Fruit fly (Drosophila melanogaster) whole organism, embryonic: ENCODE data around the gene CG31867.

Experiments used
- Ada2b ChIP-seq: fragments of 200-800 bp; sonication (Bioruptor generic); IDR thresholded peaks from 2 replicates; pipeline ENCODE4 v1.3.6; 2022; ENCODE audit warnings: missing biosample characterization, missing genetic modification characterization
- B-H2 ChIP-seq: fragments of 200-800 bp; sonication (Bioruptor generic); optimal IDR thresholded peaks from 2 replicates; lab custom pipeline; 2018; ENCODE audit warnings: missing biosample characterization, mild to moderate bottlenecking, missing genetic modification characterization
- CG10147 ChIP-seq: fragments of 200-800 bp; sonication (Bioruptor generic); optimal IDR thresholded peaks from 2 replicates; lab custom pipeline; 2019; ENCODE audit warnings: missing biosample characterization, mild to moderate bottlenecking, missing genetic modification characterization, moderate library complexity
- CG10209 ChIP-seq: fragments of 200-800 bp; sonication (Bioruptor generic); optimal IDR thresholded peaks from 3 replicates; lab custom pipeline; 2017; ENCODE audit warnings: missing biosample characterization, mild to moderate bottlenecking, missing genetic modification characterization, missing genetic modification reagents
- CG10366 ChIP-seq: fragments of 200-800 bp; sonication (Bioruptor generic); IDR thresholded peaks from 2 replicates; pipeline ENCODE4 v1.3.6; 2022; ENCODE audit warnings: missing biosample characterization, missing genetic modification characterization
- CG12659 ChIP-seq: fragments of 200-800 bp; sonication (Bioruptor generic); optimal IDR thresholded peaks from 3 replicates; lab custom pipeline; 2017; ENCODE audit warnings: mild to moderate bottlenecking, missing biosample characterization, missing genetic modification reagents, missing genetic modification characterization
- CG13424 ChIP-seq: fragments of 200-800 bp; sonication (Bioruptor generic); optimal IDR thresholded peaks from 2 replicates; lab custom pipeline; 2019; ENCODE audit warnings: missing biosample characterization, mild to moderate bottlenecking, missing genetic modification characterization, moderate library complexity
- CG13624 ChIP-seq: fragments of 200-800 bp; sonication (Bioruptor generic); optimal IDR thresholded peaks from 2 replicates; lab custom pipeline; 2016; ENCODE audit warnings: missing biosample characterization, missing genetic modification characterization
- CG14710 ChIP-seq: fragments of 200-800 bp; sonication (Bioruptor generic); optimal IDR thresholded peaks from 3 replicates; lab custom pipeline; 2019; ENCODE audit warnings: missing biosample characterization, mild to moderate bottlenecking, missing genetic modification characterization, moderate library complexity
- CG14965 ChIP-seq: fragments of 200-800 bp; sonication (Bioruptor generic); optimal IDR thresholded peaks from 2 replicates; lab custom pipeline; 2016; ENCODE audit warnings: missing biosample characterization, missing genetic modification characterization, borderline replicate concordance
- CG16779 ChIP-seq: fragments of 200-800 bp; sonication (Bioruptor generic); IDR thresholded peaks from 2 replicates; pipeline ENCODE4 v1.3.6; 2022; ENCODE audit warnings: missing biosample characterization, missing genetic modification characterization
- CG17186 ChIP-seq: fragments of 200-800 bp; sonication (Bioruptor generic); optimal IDR thresholded peaks from 3 replicates; lab custom pipeline; 2017; ENCODE audit warnings: missing biosample characterization, missing genetic modification reagents, missing genetic modification characterization
- CG2120 ChIP-seq: fragments of 200-800 bp; sonication (Bioruptor generic); optimal IDR thresholded peaks from 3 replicates; lab custom pipeline; 2016; ENCODE audit warnings: missing biosample characterization, missing genetic modification characterization
- CG30403 ChIP-seq: fragments of 200-800 bp; sonication (Bioruptor generic); optimal IDR thresholded peaks from 3 replicates; lab custom pipeline; 2016; ENCODE audit warnings: missing biosample characterization, missing genetic modification characterization
- CG30431 ChIP-seq: fragments of 200-800 bp; sonication (Bioruptor generic); optimal IDR thresholded peaks from 2 replicates; lab custom pipeline; 2017; ENCODE audit warnings: missing biosample characterization, missing genetic modification characterization
- CG3065 ChIP-seq: fragments of 200-800 bp; sonication (Bioruptor generic); optimal IDR thresholded peaks from 2 replicates; lab custom pipeline; 2016; ENCODE audit warnings: missing biosample characterization, missing genetic modification characterization
- CG6689 ChIP-seq: fragments of 200-800 bp; sonication (Bioruptor generic); IDR thresholded peaks from 2 replicates; pipeline ENCODE4 v1.3.6; 2022; ENCODE audit warnings: missing biosample characterization, missing genetic modification characterization
- CG7786 ChIP-seq: fragments of 200-800 bp; sonication (Bioruptor generic); optimal IDR thresholded peaks from 2 replicates; lab custom pipeline; 2016; ENCODE audit warnings: missing biosample characterization, missing genetic modification characterization
- CG7987 ChIP-seq: fragments of 200-800 bp; sonication (Bioruptor generic); optimal IDR thresholded peaks from 2 replicates; lab custom pipeline; 2018; ENCODE audit warnings: missing biosample characterization, mild to moderate bottlenecking, missing genetic modification characterization, moderate library complexity
- CG8290 ChIP-seq, 3 experiments: fragments of 200-800 bp; sonication (Bioruptor generic); optimal IDR thresholded peaks; 2 replicates each; lab custom pipeline; 2016 to 2019; ENCODE audit warnings: missing biosample characterization in 3 of 3, missing genetic modification characterization in 3 of 3, mild to moderate bottlenecking in 2 of 3, moderate library complexity in 1 of 3
- CG8924 ChIP-seq: fragments of 200-800 bp; optimal IDR thresholded peaks from 3 replicates; lab custom pipeline; 2019; ENCODE audit warnings: missing biosample characterization, mild to moderate bottlenecking, missing genetic modification characterization, moderate library complexity
- CHES-1-like ChIP-seq: fragments of 200-800 bp; sonication (Bioruptor generic); optimal IDR thresholded peaks from 2 replicates; lab custom pipeline; 2016; ENCODE audit warnings: missing biosample characterization, missing genetic modification characterization
- E2f1 ChIP-seq: fragments of 200-800 bp; sonication (Bioruptor generic); IDR thresholded peaks from 2 replicates; pipeline ENCODE4 v1.3.6; 2022; ENCODE audit warnings: missing biosample characterization, missing genetic modification characterization
- MBD-R2 ChIP-seq: fragments of 200-800 bp; sonication (Bioruptor generic); IDR thresholded peaks from 2 replicates; pipeline ENCODE4 v1.3.6; 2022; ENCODE audit warnings: missing biosample characterization, missing genetic modification characterization
- MESR4 ChIP-seq: fragments of 200-800 bp; sonication (Bioruptor generic); optimal IDR thresholded peaks from 2 replicates; lab custom pipeline; 2018; ENCODE audit warnings: missing biosample characterization, mild to moderate bottlenecking, missing genetic modification characterization, moderate library complexity
- Myb ChIP-seq: fragments of 200-800 bp; sonication (Bioruptor generic); optimal IDR thresholded peaks from 2 replicates; lab custom pipeline; 2016; ENCODE audit warnings: missing biosample characterization, missing genetic modification characterization
- Spps ChIP-seq: fragments of 200-800 bp; sonication (Bioruptor generic); optimal IDR thresholded peaks from 2 replicates; lab custom pipeline; 2018; ENCODE audit warnings: missing biosample characterization, mild to moderate bottlenecking, missing genetic modification characterization
- Taf1 ChIP-seq: fragments of 200-800 bp; sonication (Bioruptor generic); IDR thresholded peaks from 2 replicates; pipeline ENCODE4 v1.3.6; 2022; ENCODE audit warnings: missing biosample characterization, missing genetic modification characterization
- Trl ChIP-seq, 3 experiments: fragments of >200 bp in 2 of 3; fragments of 200-800 bp in 1 of 3; sonication (Bioruptor generic) in 1 of 3; optimal IDR thresholded peaks; 2 replicates in 1 of 3; 3 replicates in 2 of 3; lab custom pipeline; 2016 to 2017; ENCODE audit warnings: missing biosample characterization in 1 of 3, missing genetic modification characterization in 1 of 3
- ac ChIP-seq: fragments of 200-800 bp; sonication (Bioruptor generic); optimal IDR thresholded peaks from 3 replicates; lab custom pipeline; 2017; ENCODE audit warnings: missing biosample characterization, mild to moderate bottlenecking, missing genetic modification characterization
- al ChIP-seq: fragments of 200-800 bp; sonication (Bioruptor generic); IDR thresholded peaks from 2 replicates; pipeline ENCODE4 v1.3.6; 2022; ENCODE audit warnings: missing biosample characterization, missing genetic modification characterization
- en ChIP-seq: fragments of 200-800 bp; sonication (Bioruptor generic); optimal IDR thresholded peaks from 2 replicates; lab custom pipeline; 2016; ENCODE audit warnings: missing biosample characterization, missing genetic modification characterization
- fd64A ChIP-seq: fragments of 200-800 bp; sonication (Bioruptor generic); optimal IDR thresholded peaks from 3 replicates; lab custom pipeline; 2018; ENCODE audit warnings: missing biosample characterization, mild to moderate bottlenecking, missing genetic modification characterization
- insv ChIP-seq, 2 experiments: fragments of 200-800 bp; sonication (Bioruptor generic); optimal IDR thresholded peaks; 3 replicates each; lab custom pipeline; 2016 to 2018; ENCODE audit warnings: missing biosample characterization in 2 of 2, missing genetic modification characterization in 2 of 2
- ken ChIP-seq: fragments of 200-800 bp; sonication (Bioruptor generic); IDR thresholded peaks from 3 replicates; pipeline ENCODE4 v1.3.6; 2022; ENCODE audit warnings: missing biosample characterization, missing genetic modification characterization
- lola ChIP-seq, 3 experiments: fragments of >200 bp in 2 of 3; fragments of 200-800 bp in 1 of 3; sonication (Bioruptor generic) in 1 of 3; optimal IDR thresholded peaks; 2 replicates each; lab custom pipeline; 2017 to 2019; ENCODE audit warnings: missing biosample characterization in 3 of 3, missing genetic modification characterization in 3 of 3, mild to moderate bottlenecking in 1 of 3, moderate library complexity in 1 of 3
- maf-S ChIP-seq: fragments of 200-800 bp; sonication (Bioruptor generic); optimal IDR thresholded peaks from 2 replicates; lab custom pipeline; 2016; ENCODE audit warnings: missing biosample characterization, missing genetic modification characterization
- mam ChIP-seq: fragments of 200-800 bp; sonication (Bioruptor generic); optimal IDR thresholded peaks from 3 replicates; lab custom pipeline; 2016; ENCODE audit warnings: missing biosample characterization, missing genetic modification characterization
- mirr ChIP-seq: fragments of 200-800 bp; sonication (Bioruptor generic); optimal IDR thresholded peaks from 3 replicates; lab custom pipeline; 2018; ENCODE audit warnings: missing biosample characterization, mild to moderate bottlenecking, missing genetic modification characterization
- mld ChIP-seq: fragments of 200-800 bp; sonication (Bioruptor generic); IDR thresholded peaks from 3 replicates; pipeline ENCODE4 v1.3.6; 2022; ENCODE audit warnings: missing biosample characterization, missing genetic modification characterization; ENCODE audit not compliant: partially characterized antibody
- nom ChIP-seq: fragments of 200-800 bp; sonication (Bioruptor generic); optimal IDR thresholded peaks from 2 replicates; lab custom pipeline; 2017; ENCODE audit warnings: missing biosample characterization, missing genetic modification characterization, mild to moderate bottlenecking, moderate library complexity, missing genetic modification reagents
- oc ChIP-seq: fragments of 200-800 bp; sonication (Bioruptor generic); optimal IDR thresholded peaks from 2 replicates; lab custom pipeline; 2018; ENCODE audit warnings: missing biosample characterization, mild to moderate bottlenecking, missing genetic modification characterization, moderate library complexity
- onecut ChIP-seq: fragments of 200-800 bp; sonication (Bioruptor generic); IDR thresholded peaks from 2 replicates; pipeline ENCODE4 v1.3.6; 2022; ENCODE audit warnings: missing biosample characterization, missing genetic modification characterization
- psq ChIP-seq: fragments of 200-800 bp; sonication (Bioruptor generic); optimal IDR thresholded peaks from 2 replicates; lab custom pipeline; 2017; ENCODE audit warnings: missing biosample characterization, missing genetic modification characterization
- sens ChIP-seq: fragments of 200-800 bp; sonication (Bioruptor generic); peaks from one replicate; lab custom pipeline; 2016; ENCODE audit warnings: missing biosample characterization, missing genetic modification characterization
- sens-2 ChIP-seq: fragments of 200-800 bp; sonication (Bioruptor generic); IDR thresholded peaks from 2 replicates; pipeline ENCODE4 v1.3.6; 2022; ENCODE audit warnings: missing biosample characterization, missing genetic modification characterization
- sisA ChIP-seq: fragments of 200-800 bp; sonication (Bioruptor generic); IDR thresholded peaks from 2 replicates; pipeline ENCODE4 v1.3.6; 2022; ENCODE audit warnings: missing biosample characterization, missing genetic modification characterization
- trem ChIP-seq: fragments of 200-800 bp; optimal IDR thresholded peaks from 3 replicates; lab custom pipeline; 2019; ENCODE audit warnings: missing biosample characterization, mild to moderate bottlenecking, missing genetic modification characterization, moderate library complexity
- yki ChIP-seq: fragments of >200 bp; optimal IDR thresholded peaks from 3 replicates; lab custom pipeline; 2018
- z ChIP-seq: fragments of 200-800 bp; sonication (Bioruptor generic); IDR thresholded peaks from 3 replicates; pipeline ENCODE4 v1.3.6; 2022; ENCODE audit warnings: missing biosample characterization, missing genetic modification characterization

The CG31867 gene

dm6 chr2L:11123499-11123898 lies 21.7 kb downstream of the CG31867 start, which contains the start of the genes Csl4 and Nup160 (continued):
- TF ChIP-seq CG12659 (GFP tag; lab: Kevin White, UChicago) (peak; percentile 75), Taf1 (GFP tag; lab: Robert Waterston, UW) (peak; percentile 55; the same call in 1 of the 2 replicates), CG10147 (GFP tag; lab: Kevin White, UChicago) (no peak), CG14710 (tag; lab: Kevin White, UChicago) (peak; percentile 77), z (GFP tag; lab: Robert Waterston, UW) (no peak), Trl (optimal IDR thresholded peaks at IDR 0.05; lab: Kevin White, UChicago) (no peak), Trl (GFP tag; optimal IDR thresholded peaks at IDR 0.05; lab: Kevin White, UChicago) (peak; percentile 91), mam (peak; percentile 91), ac (GFP tag; lab: Kevin White, UChicago) (no peak), CHES-1-like (GFP tag; lab: Kevin White, UChicago) (peak; percentile 88), psq (GFP tag; lab: Kevin White, UChicago) (peak; percentile 26), Spps (tag; lab: Kevin White, UChicago) (peak; percentile 40), al (GFP tag; lab: Robert Waterston, UW) (peak; percentile 69), CG6689 (GFP tag; lab: Robert Waterston, UW) (peak; percentile 73), B-H2 (GFP tag; lab: Kevin White, UChicago) (peak; percentile 76), CG30403 (GFP tag; lab: Kevin White, UChicago) (peak; percentile 89), CG8924 (peak; percentile 69), insv (GFP tag; optimal IDR thresholded peaks at IDR 0.05; lab: Kevin White, UChicago) (peak in 1 of 2 experiments; percentile 19), yki (lab: Kevin White, UChicago) (no peak), oc (no peak), maf-S (GFP tag; lab: Kevin White, UChicago) (peak; percentile 83), fd64A (GFP tag; lab: Kevin White, UChicago) (no peak), mld (GFP tag; lab: Robert Waterston, UW) (no peak), onecut (GFP tag; lab: Robert Waterston, UW) (no peak), CG17186 (GFP tag; lab: Kevin White, UChicago) (peak; percentile 69), MBD-R2 (GFP tag; lab: Robert Waterston, UW) (peak; percentile 93), CG13424 (tag; lab: Kevin White, UChicago) (peak; percentile 77), CG14965 (GFP tag; lab: Kevin White, UChicago) (no peak), sens (peak; percentile 98), CG3065 (GFP tag; lab: Kevin White, UChicago) (peak; percentile 38), en (peak; percentile 46), CG8290 (GFP tag; optimal IDR thresholded peaks at IDR 0.05; lab: Kevin White, UChicago) (peak; percentile 63), CG8290 (tag; optimal IDR thresholded peaks at IDR 0.05; lab: Kevin White, UChicago) (no peak), sisA (GFP tag; lab: Robert Waterston, UW) (peak; percentile 61), CG7987 (peak; percentile 52), CG2120 (peak; percentile 93), lola (GFP tag; optimal IDR thresholded peaks at IDR 0.05; lab: Kevin White, UChicago) (peak in 1 of 3 experiments; percentile 67), CG30431 (GFP tag; lab: Kevin White, UChicago) (peak; percentile 20), mirr (no peak), ken (GFP tag; lab: Robert Waterston, UW) (peak; percentile 85), Myb (GFP tag; lab: Kevin White, UChicago) (peak; percentile 71), CG10209 (GFP tag; lab: Kevin White, UChicago) (peak; percentile 73), CG10366 (GFP tag; lab: Robert Waterston, UW) (peak; percentile 76), sens-2 (no peak), CG13624 (GFP tag; lab: Kevin White, UChicago) (peak; percentile 92), CG16779 (GFP tag; lab: Robert Waterston, UW) (peak; percentile 61; the same call in 1 of the 2 replicates), Ada2b (GFP tag; lab: Robert Waterston, UW) (peak; percentile 48; the same call in 1 of the 2 replicates), CG7786 (peak; percentile 88), E2f1 (GFP tag; lab: Robert Waterston, UW) (peak; percentile 68), trem (tag; lab: Kevin White, UChicago) (peak; percentile 83), MESR4 (GFP tag; lab: Kevin White, UChicago) (peak; percentile 18), nom (no peak)
